Worm (Caenorhabditis elegans): ENCODE data around the gene F35A5.1.

DNA sequence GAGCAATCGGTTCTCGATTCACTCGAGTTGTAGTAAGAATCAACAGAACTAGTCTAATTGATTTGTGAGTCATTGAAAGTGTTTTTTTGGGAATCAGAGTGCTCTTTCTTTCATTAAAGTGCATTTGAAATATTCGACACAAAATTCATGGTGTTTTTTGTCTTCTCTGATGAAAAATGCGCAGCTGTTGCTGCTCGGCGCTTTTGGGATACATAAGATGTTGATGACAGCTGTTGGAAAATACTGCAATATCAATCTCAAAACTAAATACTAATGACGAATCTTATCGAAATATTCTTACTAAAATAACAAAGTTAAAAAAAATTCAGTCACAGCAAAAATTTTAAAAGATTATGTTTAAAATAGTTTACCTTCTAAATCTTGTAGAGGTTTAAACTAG, 54.0 kb downstream of the F35A5.1 start:
- TF ChIP-seq ztf-11 (tag; optimal IDR thresholded peaks at IDR 0.05) = no peak
- TF ChIP-seq elt-1 (tag; optimal IDR thresholded peaks at IDR 0.05; ENCODE audit: borderline replicate concordance, insufficient read depth) = no peak
- no peak for TF ChIP-seq cnd-1 (tag; optimal IDR thresholded peaks at IDR 0.05)
- no peak for TF ChIP-seq snpc-4 (tag; optimal IDR thresholded peaks at IDR 0.05)
- TF ChIP-seq sem-2 (GFP tag; optimal IDR thresholded peaks at IDR 0.05) = no peak
- no peak for TF ChIP-seq nhr-28 (tag; optimal IDR thresholded peaks at IDR 0.05)
- TF ChIP-seq nhr-76 (tag; optimal IDR thresholded peaks at IDR 0.05) = no peak
- TF ChIP-seq lin-13 (tag; optimal IDR thresholded peaks at IDR 0.05) = no peak
